Fruit fly (Drosophila melanogaster): Measurements from ENCODE around the gene CG32816.

CG32816 gene

dm6 chrX:340809-341208 is 129.7 kb downstream of the CG32816 start (continued):
- TF ChIP-seq Sox14 (GFP tag; optimal IDR thresholded peaks at IDR 0.05) (no peak), CG34406 (GFP tag; optimal IDR thresholded peaks at IDR 0.05) (peak; percentile 47), spab (GFP tag; optimal IDR thresholded peaks at IDR 0.05) (no peak), CG10669 (GFP tag; optimal IDR thresholded peaks at IDR 0.05) (no peak), CG15336 (GFP tag; IDR thresholded peaks at IDR 0.05) (no peak), Eip75B (GFP tag; optimal IDR thresholded peaks at IDR 0.05) (peak; percentile 6), CG11902 (GFP tag; optimal IDR thresholded peaks at IDR 0.05) (peak; percentile 14), Sox15 (GFP tag; optimal IDR thresholded peaks at IDR 0.05) (peak; percentile 34), Hr39 (GFP tag; optimal IDR thresholded peaks at IDR 0.05) (peak; percentile 8), dac (GFP tag; optimal IDR thresholded peaks at IDR 0.05) (no peak), Smox (GFP tag; optimal IDR thresholded peaks at IDR 0.05) (peak; percentile 21), CG31627 (GFP tag; optimal IDR thresholded peaks at IDR 0.05) (no peak), fd85E (GFP tag; optimal IDR thresholded peaks at IDR 0.05) (no peak), lz (GFP tag; optimal IDR thresholded peaks at IDR 0.05) (peak; percentile 23), salr (GFP tag; optimal IDR thresholded peaks at IDR 0.05) (no peak), Eip78C (GFP tag) (peak; percentile 89), dsx (GFP tag; optimal IDR thresholded peaks at IDR 0.05; ENCODE audit: poor library complexity, severe bottlenecking) (no peak), cyc (GFP tag; optimal IDR thresholded peaks at IDR 0.05) (peak; percentile 3), CG4318 (GFP tag; optimal IDR thresholded peaks at IDR 0.05) (no peak), OdsH (GFP tag; optimal IDR thresholded peaks at IDR 0.05) (peak; percentile 37), esn (GFP tag; optimal IDR thresholded peaks at IDR 0.05) (peak; percentile 25), CG3919 (GFP tag; optimal IDR thresholded peaks at IDR 0.05) (peak; percentile 51), CG8632 (GFP tag; optimal IDR thresholded peaks at IDR 0.05) (peak; percentile 49), achi (GFP tag; optimal IDR thresholded peaks at IDR 0.05) (peak; percentile 8), Blimp-1 (GFP tag; optimal IDR thresholded peaks at IDR 0.05) (no peak), Ets96B (tag; optimal IDR thresholded peaks at IDR 0.05) (no peak)

DNA sequence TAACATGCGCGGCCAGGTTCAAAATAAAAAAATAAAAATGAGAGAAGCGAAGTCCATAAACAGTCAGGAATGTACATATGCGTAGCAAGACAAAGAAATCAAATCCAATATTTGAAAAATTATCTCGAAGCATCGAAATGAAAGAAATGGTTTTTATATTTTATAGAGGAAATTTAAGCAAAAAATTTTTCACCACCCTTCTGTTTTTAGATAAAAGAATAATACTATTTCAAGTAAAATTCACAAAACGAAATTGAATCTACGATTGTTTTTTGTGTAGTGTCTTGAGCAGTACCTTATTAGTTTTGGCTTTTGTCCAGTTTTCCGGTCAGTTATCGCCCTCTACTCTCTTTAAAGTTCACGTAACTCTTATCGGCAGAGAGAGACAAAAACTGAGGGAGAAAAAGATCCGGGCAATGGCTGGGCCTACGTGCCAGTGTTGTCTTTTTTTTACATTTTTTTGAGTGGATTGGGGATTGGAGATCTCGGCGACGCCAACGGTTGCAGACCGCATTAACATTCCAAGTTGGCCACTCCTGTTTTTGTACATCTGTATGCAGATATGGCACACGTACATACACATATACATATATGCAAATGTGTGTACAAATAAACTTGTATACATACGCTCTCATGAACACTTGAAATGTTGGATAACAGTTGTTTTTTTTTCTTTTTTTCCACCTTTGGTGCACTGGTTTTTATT is 130.5 kb downstream of the CG32816 start:
- TF ChIP-seq Hr39 (GFP tag; optimal IDR thresholded peaks at IDR 0.05): peak; percentile 17
- TF ChIP-seq Hr4 (GFP tag; optimal IDR thresholded peaks at IDR 0.05): peak; percentile 47
- peak; percentile 12 for TF ChIP-seq Sox14 (GFP tag; optimal IDR thresholded peaks at IDR 0.05)
- peak; percentile 33 for TF ChIP-seq CG31627 (GFP tag; optimal IDR thresholded peaks at IDR 0.05)
- no peak for TF ChIP-seq CG4318 (GFP tag; optimal IDR thresholded peaks at IDR 0.05)
- TF ChIP-seq CG6276 (GFP tag; optimal IDR thresholded peaks at IDR 0.05): peak; percentile 24
- peak; percentile 53 for TF ChIP-seq CG8632 (GFP tag; optimal IDR thresholded peaks at IDR 0.05)
- TF ChIP-seq CG7368 (GFP tag; optimal IDR thresholded peaks at IDR 0.05): no peak
- peak; percentile 45 for TF ChIP-seq CG8319 (GFP tag; optimal IDR thresholded peaks at IDR 0.05)
- 0 out of 3 replicates have a peak, but pooled peaks have one; percentile 24 for TF ChIP-seq eg (GFP tag; IDR thresholded peaks at IDR 0.05)
- peak; percentile 53; the same call in 1 of the 2 replicates for TF ChIP-seq CG15336 (GFP tag; IDR thresholded peaks at IDR 0.05)
- peak; percentile 13 for TF ChIP-seq CG11902 (GFP tag; optimal IDR thresholded peaks at IDR 0.05)
- TF ChIP-seq CG11762 (GFP tag; optimal IDR thresholded peaks at IDR 0.05; ENCODE audit: insufficient read depth): peak; percentile 25
- no peak for TF ChIP-seq Blimp-1 (GFP tag; optimal IDR thresholded peaks at IDR 0.05)
- peak; percentile 29 for TF ChIP-seq net (GFP tag; optimal IDR thresholded peaks at IDR 0.05)
- peak; percentile 6 for TF ChIP-seq Lpt (GFP tag; optimal IDR thresholded peaks at IDR 0.05)
- TF ChIP-seq Met (GFP tag; optimal IDR thresholded peaks at IDR 0.05): peak; percentile 29
- TF ChIP-seq CG8119 (GFP tag; IDR thresholded peaks at IDR 0.05): peak; percentile 49; the same call in 1 of the 3 replicates
- peak; percentile 17 for TF ChIP-seq Sox102F (GFP tag; optimal IDR thresholded peaks at IDR 0.05)
- TF ChIP-seq CG34406 (GFP tag; optimal IDR thresholded peaks at IDR 0.05): peak; percentile 31
- peak; percentile 43 for TF ChIP-seq OdsH (GFP tag; optimal IDR thresholded peaks at IDR 0.05)
- no peak for TF ChIP-seq CG1621 (tag; optimal IDR thresholded peaks at IDR 0.05)
- TF ChIP-seq fd85E (GFP tag; optimal IDR thresholded peaks at IDR 0.05): no peak
- TF ChIP-seq Smox (GFP tag; optimal IDR thresholded peaks at IDR 0.05): peak; percentile 43
- peak; percentile 1 for TF ChIP-seq CG10669 (GFP tag; optimal IDR thresholded peaks at IDR 0.05)
- peak; percentile 47 for TF ChIP-seq topi (GFP tag; optimal IDR thresholded peaks at IDR 0.05)
- no peak for TF ChIP-seq CG10631 (GFP tag; optimal IDR thresholded peaks at IDR 0.05)
- TF ChIP-seq Gug (GFP tag; IDR thresholded peaks at IDR 0.05): no peak
- peak; percentile 22 for TF ChIP-seq Sox15 (GFP tag; optimal IDR thresholded peaks at IDR 0.05)
- peak; percentile 53 for TF ChIP-seq CG6792 (GFP tag; optimal IDR thresholded peaks at IDR 0.05)
- no peak for TF ChIP-seq CG6854 (GFP tag; optimal IDR thresholded peaks at IDR 0.05)
- peak; percentile 10 for TF ChIP-seq CG3032 (tag; optimal IDR thresholded peaks at IDR 0.05)
- no peak for TF ChIP-seq spab (GFP tag; optimal IDR thresholded peaks at IDR 0.05)
- peak; percentile 48 for TF ChIP-seq achi (GFP tag; optimal IDR thresholded peaks at IDR 0.05)
- no peak for TF ChIP-seq CG16779 (tag; optimal IDR thresholded peaks at IDR 0.05)
- TF ChIP-seq vri (GFP tag; optimal IDR thresholded peaks at IDR 0.05): no peak
- peak; percentile 27 for TF ChIP-seq lz (GFP tag; optimal IDR thresholded peaks at IDR 0.05)
- peak; percentile 68 for TF ChIP-seq svp (GFP tag)

Measured in whole organism, prepupa.